Fruit fly (Drosophila melanogaster) Kc167 (cell line): ENCODE measurements around the gene CG42814.

Experiments
- Myc ChIP-seq: fragments of >200 bp; optimal IDR thresholded peaks from 2 replicates; lab custom pipeline; 2017; ENCODE audit warnings: missing external identifiers
- Sin3A ChIP-seq: fragments of >200 bp; optimal IDR thresholded peaks from 2 replicates; lab custom pipeline; 2018; ENCODE audit warnings: missing external identifiers
- h ChIP-seq: fragments of >200 bp; optimal IDR thresholded peaks from 3 replicates; lab custom pipeline; 2018; ENCODE audit warnings: missing external identifiers
- insv ChIP-seq: fragments of >200 bp; optimal IDR thresholded peaks from 3 replicates; lab custom pipeline; 2018; ENCODE audit warnings: missing external identifiers
- psq ChIP-seq: fragments of >200 bp; optimal IDR thresholded peaks from 2 replicates; lab custom pipeline; 2017; ENCODE audit warnings: missing external identifiers
- ttk ChIP-seq: sonication (Bioruptor generic); optimal IDR thresholded peaks from 2 replicates; lab custom pipeline; 2017; ENCODE audit warnings: missing external identifiers

The CG42814 gene

dm6 chr3R:27186849-27187248, 42.4 kb downstream of the CG42814 start:
- TF ChIP-seq Myc (lab: Kevin White, UChicago) (no peak), h (lab: Kevin White, UChicago) (no peak), ttk (lab: Kevin White, UChicago) (no peak), Sin3A (no peak), psq (lab: Kevin White, UChicago) (no peak), insv (lab: Kevin White, UChicago) (no peak)

dm6 chr3R:27185933-27186571, 43.2 kb downstream of the CG42814 start:
- TF ChIP-seq Myc (lab: Kevin White, UChicago) (no peak), insv (lab: Kevin White, UChicago) (no peak), psq (lab: Kevin White, UChicago) (no peak), ttk (lab: Kevin White, UChicago) (no peak), Sin3A (no peak), h (lab: Kevin White, UChicago) (no peak)

dm6 chr3R:27181074-27181473, 48.2 kb downstream of the CG42814 start:
- TF ChIP-seq h (lab: Kevin White, UChicago) (no peak), Myc (lab: Kevin White, UChicago) (no peak), psq (lab: Kevin White, UChicago) (no peak), insv (lab: Kevin White, UChicago) (no peak), Sin3A (no peak), ttk (lab: Kevin White, UChicago) (no peak)
